Fruit fly (Drosophila melanogaster) whole organism, embryonic: ENCODE results near the gene cav.

ENCODE experiments used
- Antp ChIP-seq: fragments of 200-800 bp; sonication (Bioruptor generic); optimal IDR thresholded peaks from 3 replicates; lab custom pipeline; 2016; ENCODE audit warnings: missing biosample characterization, missing genetic modification characterization
- Atf6 ChIP-seq: fragments of 200-800 bp; sonication (Bioruptor generic); IDR thresholded peaks from 2 replicates; pipeline ENCODE4 v1.3.6; 2022; ENCODE audit warnings: missing biosample characterization, missing genetic modification characterization
- B-H2 ChIP-seq: fragments of 200-800 bp; sonication (Bioruptor generic); optimal IDR thresholded peaks from 2 replicates; lab custom pipeline; 2018; ENCODE audit warnings: missing biosample characterization, mild to moderate bottlenecking, missing genetic modification characterization
- CG10366 ChIP-seq: fragments of 200-800 bp; sonication (Bioruptor generic); IDR thresholded peaks from 2 replicates; pipeline ENCODE4 v1.3.6; 2022; ENCODE audit warnings: missing biosample characterization, missing genetic modification characterization
- CG13296 ChIP-seq: fragments of 200-800 bp; sonication (Bioruptor generic); optimal IDR thresholded peaks from 3 replicates; lab custom pipeline; 2018; ENCODE audit warnings: missing biosample characterization, mild to moderate bottlenecking, missing genetic modification characterization
- CG13894 ChIP-seq: fragments of 200-800 bp; sonication (Bioruptor generic); optimal IDR thresholded peaks from 3 replicates; lab custom pipeline; 2018; ENCODE audit warnings: missing biosample characterization, mild to moderate bottlenecking, missing genetic modification characterization, moderate library complexity
- CG1529 ChIP-seq: fragments of 200-800 bp; sonication (Bioruptor generic); optimal IDR thresholded peaks from 3 replicates; lab custom pipeline; 2018; ENCODE audit warnings: missing biosample characterization, missing genetic modification characterization
- CG1602 ChIP-seq: fragments of 200-800 bp; sonication (Bioruptor generic); optimal IDR thresholded peaks from 3 replicates; lab custom pipeline; 2016; ENCODE audit warnings: missing biosample characterization, missing genetic modification characterization
- CG1647 ChIP-seq: fragments of 200-800 bp; sonication (Bioruptor generic); optimal IDR thresholded peaks from 3 replicates; lab custom pipeline; 2016; ENCODE audit warnings: missing biosample characterization, missing genetic modification characterization
- CG17359 ChIP-seq: fragments of 200-800 bp; sonication (Bioruptor generic); optimal IDR thresholded peaks from 3 replicates; lab custom pipeline; 2018; ENCODE audit warnings: missing biosample characterization, mild to moderate bottlenecking, missing genetic modification characterization, moderate library complexity
- CG18764 ChIP-seq: fragments of 200-800 bp; sonication (Bioruptor generic); optimal IDR thresholded peaks from 3 replicates; lab custom pipeline; 2016; ENCODE audit warnings: missing biosample characterization, missing genetic modification characterization
- CG31388 ChIP-seq: fragments of 200-800 bp; sonication (Bioruptor generic); optimal IDR thresholded peaks from 2 replicates; lab custom pipeline; 2016; ENCODE audit warnings: missing biosample characterization, missing genetic modification characterization
- CG42726 ChIP-seq: fragments of 200-800 bp; sonication (Bioruptor generic); IDR thresholded peaks from 2 replicates; pipeline ENCODE4 v1.3.6; 2022; ENCODE audit warnings: missing biosample characterization, missing genetic modification characterization; ENCODE audit not compliant: partially characterized antibody
- CG5245 ChIP-seq: fragments of 200-800 bp; sonication (Bioruptor generic); optimal IDR thresholded peaks from 3 replicates; lab custom pipeline; 2016; ENCODE audit warnings: missing biosample characterization, missing genetic modification characterization
- CG6654 ChIP-seq: fragments of 200-800 bp; sonication (Bioruptor generic); optimal IDR thresholded peaks from 2 replicates; lab custom pipeline; 2017; ENCODE audit warnings: missing biosample characterization, mild to moderate bottlenecking, missing genetic modification characterization
- CG9727 ChIP-seq: fragments of 200-800 bp; sonication (Bioruptor generic); optimal IDR thresholded peaks from 3 replicates; lab custom pipeline; 2017; ENCODE audit warnings: missing biosample characterization, mild to moderate bottlenecking, missing genetic modification characterization
- CrebB ChIP-seq: fragments of 200-800 bp; sonication (Bioruptor generic); optimal IDR thresholded peaks from 3 replicates; lab custom pipeline; 2018; ENCODE audit warnings: missing biosample characterization, mild to moderate bottlenecking, missing genetic modification characterization
- Dad ChIP-seq: fragments of 200-800 bp; sonication (Bioruptor generic); optimal IDR thresholded peaks from 3 replicates; lab custom pipeline; 2016; ENCODE audit warnings: missing biosample characterization, missing genetic modification characterization
- Dll ChIP-seq: fragments of 200-800 bp; sonication (Bioruptor generic); IDR thresholded peaks from 4 replicates; pipeline ENCODE4 v1.3.6; 2022; ENCODE audit warnings: missing biosample characterization, missing genetic modification characterization; ENCODE audit not compliant: partially characterized antibody
- Dref ChIP-seq: fragments of 200-800 bp; sonication (Bioruptor generic); IDR thresholded peaks from 2 replicates; pipeline ENCODE4 v1.3.6; 2022; ENCODE audit warnings: missing biosample characterization, missing genetic modification characterization
- Fer1 ChIP-seq: fragments of 200-800 bp; sonication (Bioruptor generic); optimal IDR thresholded peaks from 2 replicates; lab custom pipeline; 2017; ENCODE audit warnings: missing biosample characterization, mild to moderate bottlenecking, missing genetic modification characterization
- HmgD ChIP-seq: fragments of 200-800 bp; sonication (Bioruptor generic); optimal IDR thresholded peaks from 3 replicates; lab custom pipeline; 2016; ENCODE audit warnings: missing biosample characterization, missing genetic modification characterization
- HmgZ ChIP-seq: fragments of 200-800 bp; sonication (Bioruptor generic); optimal IDR thresholded peaks from 2 replicates; lab custom pipeline; 2018; ENCODE audit warnings: missing biosample characterization, mild to moderate bottlenecking, missing genetic modification characterization
- Jarid2 ChIP-seq: fragments of 200-800 bp; sonication (Bioruptor generic); optimal IDR thresholded peaks from 3 replicates; lab custom pipeline; 2017; ENCODE audit warnings: mild to moderate bottlenecking, missing biosample characterization, missing genetic modification reagents, missing genetic modification characterization
- MTF-1 ChIP-seq: fragments of 200-800 bp; sonication (Bioruptor generic); optimal IDR thresholded peaks from 2 replicates; lab custom pipeline; 2018; ENCODE audit warnings: missing biosample characterization, mild to moderate bottlenecking, missing genetic modification characterization, borderline replicate concordance
- Spps ChIP-seq: fragments of 200-800 bp; sonication (Bioruptor generic); optimal IDR thresholded peaks from 2 replicates; lab custom pipeline; 2018; ENCODE audit warnings: missing biosample characterization, mild to moderate bottlenecking, missing genetic modification characterization
- Vsx1 ChIP-seq: fragments of 200-800 bp; sonication (Bioruptor generic); optimal IDR thresholded peaks from 2 replicates; lab custom pipeline; 2017; ENCODE audit warnings: missing biosample characterization, mild to moderate bottlenecking, missing genetic modification characterization, missing genetic modification reagents
- chm ChIP-seq: fragments of 200-800 bp; sonication (Bioruptor generic); IDR thresholded peaks from 2 replicates; pipeline ENCODE4 v1.3.6; 2022; ENCODE audit warnings: missing biosample characterization, missing genetic modification characterization
- crol ChIP-seq: fragments of 200-800 bp; sonication (Bioruptor generic); IDR thresholded peaks from 2 replicates; pipeline ENCODE4 v1.3.6; 2022; ENCODE audit warnings: missing biosample characterization, missing genetic modification characterization
- dysf ChIP-seq: fragments of 200-800 bp; sonication (Bioruptor generic); IDR thresholded peaks from 3 replicates; pipeline ENCODE4 v1.3.6; 2022; ENCODE audit warnings: missing biosample characterization, missing genetic modification characterization
- ems ChIP-seq: fragments of 200-800 bp; sonication (Bioruptor generic); optimal IDR thresholded peaks from 3 replicates; lab custom pipeline; 2016; ENCODE audit warnings: missing biosample characterization, missing genetic modification characterization
- esg ChIP-seq: fragments of 200-800 bp; sonication (Bioruptor generic); conservative IDR thresholded peaks from 2 replicates; pipeline ENCODE4 v1.3.6; 2022; ENCODE audit warnings: missing biosample characterization, missing genetic modification characterization
- exex ChIP-seq: fragments of 200-800 bp; sonication (Bioruptor generic); optimal IDR thresholded peaks from 4 replicates; lab custom pipeline; 2018; ENCODE audit warnings: missing biosample characterization, mild to moderate bottlenecking, missing genetic modification characterization, moderate library complexity
- fd102C ChIP-seq: fragments of 200-800 bp; sonication (Bioruptor generic); optimal IDR thresholded peaks from 2 replicates; lab custom pipeline; 2018; ENCODE audit warnings: missing biosample characterization, mild to moderate bottlenecking, missing genetic modification characterization, moderate library complexity
- fu2 ChIP-seq: fragments of 200-800 bp; sonication (Bioruptor generic); optimal IDR thresholded peaks from 2 replicates; lab custom pipeline; 2016; ENCODE audit warnings: missing biosample characterization, missing genetic modification characterization
- gfzf ChIP-seq: fragments of 200-800 bp; sonication (Bioruptor generic); optimal IDR thresholded peaks from 2 replicates; lab custom pipeline; 2016; ENCODE audit warnings: missing biosample characterization, mild to moderate bottlenecking, missing genetic modification characterization, moderate library complexity
- grn ChIP-seq: fragments of 200-800 bp; sonication (Bioruptor generic); optimal IDR thresholded peaks from 3 replicates; lab custom pipeline; 2017; ENCODE audit warnings: missing biosample characterization, missing genetic modification characterization
- gsb-n ChIP-seq: fragments of 200-800 bp; sonication (Bioruptor generic); optimal IDR thresholded peaks from 3 replicates; lab custom pipeline; 2018; ENCODE audit warnings: missing biosample characterization, mild to moderate bottlenecking, missing genetic modification characterization
- hbn ChIP-seq: fragments of 200-800 bp; sonication (Bioruptor generic); IDR thresholded peaks from 2 replicates; pipeline ENCODE4 v1.3.6; 2022; ENCODE audit warnings: missing biosample characterization, missing genetic modification characterization; ENCODE audit not compliant: partially characterized antibody
- lmd ChIP-seq: fragments of 200-800 bp; sonication (Bioruptor generic); IDR thresholded peaks from 2 replicates; pipeline ENCODE4 v1.3.6; 2022; ENCODE audit warnings: missing biosample characterization, missing genetic modification characterization
- maf-S ChIP-seq: fragments of 200-800 bp; sonication (Bioruptor generic); optimal IDR thresholded peaks from 2 replicates; lab custom pipeline; 2016; ENCODE audit warnings: missing biosample characterization, missing genetic modification characterization
- pnt ChIP-seq: fragments of 200-800 bp; sonication (Bioruptor generic); optimal IDR thresholded peaks from 3 replicates; lab custom pipeline; 2016; ENCODE audit warnings: missing biosample characterization, missing genetic modification characterization
- pzg ChIP-seq: fragments of 200-800 bp; sonication (Bioruptor generic); optimal IDR thresholded peaks from 3 replicates; lab custom pipeline; 2018; ENCODE audit warnings: missing biosample characterization, mild to moderate bottlenecking, missing genetic modification characterization, moderate library complexity
- ranshi ChIP-seq: fragments of 200-800 bp; sonication (Bioruptor generic); IDR thresholded peaks from 2 replicates; pipeline ENCODE4 v1.3.6; 2022; ENCODE audit warnings: missing biosample characterization, missing genetic modification characterization
- so ChIP-seq: fragments of 200-800 bp; sonication (Bioruptor generic); IDR thresholded peaks from 3 replicates; pipeline ENCODE4 v1.3.6; 2022; ENCODE audit warnings: missing biosample characterization, missing genetic modification characterization
- sob ChIP-seq: fragments of 200-800 bp; sonication (Bioruptor generic); IDR thresholded peaks from 2 replicates; pipeline ENCODE4 v1.3.6; 2022; ENCODE audit warnings: missing biosample characterization, missing genetic modification characterization
- sqz ChIP-seq: fragments of 200-800 bp; sonication (Bioruptor generic); optimal IDR thresholded peaks from 3 replicates; lab custom pipeline; 2018; ENCODE audit warnings: missing biosample characterization, mild to moderate bottlenecking, missing genetic modification characterization
- sr ChIP-seq: fragments of 200-800 bp; sonication (Bioruptor generic); IDR thresholded peaks from 3 replicates; pipeline ENCODE4 v1.3.6; 2022; ENCODE audit warnings: missing biosample characterization, missing genetic modification characterization
- trh ChIP-seq: fragments of 200-800 bp; sonication (Bioruptor generic); optimal IDR thresholded peaks from 2 replicates; lab custom pipeline; 2016; ENCODE audit warnings: missing biosample characterization, missing genetic modification characterization
- tx ChIP-seq: fragments of 200-800 bp; sonication (Bioruptor generic); optimal IDR thresholded peaks from 2 replicates; lab custom pipeline; 2016; ENCODE audit warnings: missing biosample characterization, missing genetic modification characterization
- zfh1 ChIP-seq: fragments of 200-800 bp; sonication (Bioruptor generic); IDR thresholded peaks from 3 replicates; pipeline ENCODE4 v1.3.6; 2022; ENCODE audit warnings: missing biosample characterization, missing genetic modification characterization

cav gene

dm6 chr3R:24271071-24271470 lies 50.2 kb downstream of the cav start, which contains the start of gene jar (continued):
- TF ChIP-seq hbn (GFP tag; lab: Robert Waterston, UW) (peak; percentile 94), CG42726 (GFP tag; lab: Robert Waterston, UW) (peak; percentile 92), CG5245 (GFP tag; lab: Kevin White, UChicago) (no peak), Jarid2 (GFP tag; lab: Kevin White, UChicago) (peak; percentile 99), sr (GFP tag; lab: Robert Waterston, UW) (0 out of 3 replicates have a peak, but pooled peaks have one; percentile 41), Vsx1 (GFP tag; lab: Kevin White, UChicago) (peak; percentile 12), sqz (peak; percentile 43), exex (tag; lab: Kevin White, UChicago) (peak; percentile 22), fd102C (GFP tag; lab: Kevin White, UChicago) (peak; percentile 21), Atf6 (GFP tag; lab: Robert Waterston, UW) (peak; percentile 56; the same call in 1 of the 2 replicates), HmgD (GFP tag; lab: Kevin White, UChicago) (peak; percentile 28), CG18764 (GFP tag; lab: Kevin White, UChicago) (peak; percentile 70), chm (GFP tag; lab: Robert Waterston, UW) (peak; percentile 89), ranshi (GFP tag; lab: Robert Waterston, UW) (peak; percentile 25; the same call in 1 of the 2 replicates), Fer1 (GFP tag; lab: Kevin White, UChicago) (peak; percentile 72), esg (GFP tag; lab: Robert Waterston, UW) (no peak), Antp (GFP tag; lab: Kevin White, UChicago) (no peak), MTF-1 (GFP tag; lab: Kevin White, UChicago) (peak; percentile 51), sob (GFP tag; lab: Robert Waterston, UW) (peak; percentile 46; the same call in 1 of the 2 replicates), CG10366 (peak; percentile 40), fu2 (GFP tag; lab: Kevin White, UChicago) (peak; percentile 19), grn (GFP tag; lab: Kevin White, UChicago) (peak; percentile 71), CG1602 (GFP tag; lab: Kevin White, UChicago) (no peak), Dad (peak; percentile 27), CrebB (tag; lab: Kevin White, UChicago) (peak; percentile 70), gsb-n (tag; lab: Kevin White, UChicago) (peak; percentile 47), CG9727 (peak; percentile 44), CG13296 (GFP tag; lab: Kevin White, UChicago) (peak; percentile 16), CG6654 (no peak), tx (GFP tag; lab: Kevin White, UChicago) (no peak), maf-S (no peak), HmgZ (tag; lab: Kevin White, UChicago) (peak; percentile 68), gfzf (peak; percentile 65), CG17359 (tag; lab: Kevin White, UChicago) (peak; percentile 38), Dll (GFP tag; lab: Robert Waterston, UW) (peak; percentile 92), zfh1 (peak; percentile 29; the same call in 1 of the 3 replicates), lmd (0 out of 2 replicates have a peak, but pooled peaks have one; percentile 9), Dref (GFP tag; lab: Robert Waterston, UW) (peak; percentile 55), CG31388 (GFP tag; lab: Kevin White, UChicago) (no peak), CG1529 (GFP tag; lab: Kevin White, UChicago) (no peak), Spps (tag; lab: Kevin White, UChicago) (no peak), pnt (GFP tag; lab: Kevin White, UChicago) (no peak), CG1647 (GFP tag; lab: Kevin White, UChicago) (peak; percentile 6), B-H2 (GFP tag; lab: Kevin White, UChicago) (peak; percentile 69), so (GFP tag; lab: Robert Waterston, UW) (peak; percentile 74; the same call in 2 of the 3 replicates), pzg (peak; percentile 97), dysf (GFP tag; lab: Robert Waterston, UW) (no peak), trh (no peak), CG13894 (peak; percentile 77), ems (peak; percentile 14), crol (0 out of 2 replicates have a peak, but pooled peaks have one; percentile 9)
